Worm (Caenorhabditis elegans): ENCODE measurements around the gene mboa-7.

Gene mboa-7

ce11 chrX:10480563-10481290, 43.6 kb downstream of the mboa-7 start, which contains the start of gene elt-2 (continued):
- no peak for TF ChIP-seq T26A8.4 (GFP tag; IDR thresholded peaks at IDR 0.05)
- TF ChIP-seq lin-15B (tag; optimal IDR thresholded peaks at IDR 0.05) = no peak
- no peak for TF ChIP-seq F37D6.2 (tag; optimal IDR thresholded peaks at IDR 0.05)
- TF ChIP-seq Y5F2A.4 (GFP tag; optimal IDR thresholded peaks at IDR 0.05) = no peak
- TF ChIP-seq zfp-2 (tag; optimal IDR thresholded peaks at IDR 0.05) = no peak
- peak in 1 of 2 experiments; percentile 78 for TF ChIP-seq daf-16 (GFP tag; optimal IDR thresholded peaks at IDR 0.05)
- TF ChIP-seq daf-16 (tag; optimal IDR thresholded peaks at IDR 0.05) = peak; percentile 94
- no peak for TF ChIP-seq F26F4.8 (GFP tag; conservative IDR thresholded peaks at IDR 0.05)
- TF ChIP-seq D1046.2 (GFP tag; IDR thresholded peaks at IDR 0.05) = no peak
- TF ChIP-seq spr-1 (tag; optimal IDR thresholded peaks at IDR 0.05) = no peak
- TF ChIP-seq zip-11 (GFP tag; IDR thresholded peaks at IDR 0.05) = no peak
- TF ChIP-seq hmg-1.1 (GFP tag; IDR thresholded peaks at IDR 0.05) = no peak
- no peak for TF ChIP-seq hif-1 (tag; optimal IDR thresholded peaks at IDR 0.05)
- peak; percentile 90 for TF ChIP-seq dve-1 (tag; optimal IDR thresholded peaks at IDR 0.05; ENCODE audit: insufficient read depth)
- TF ChIP-seq hlh-11 (tag; optimal IDR thresholded peaks at IDR 0.05) = peak; percentile 92
- 0 out of 2 replicates have a peak, but pooled peaks have one; percentile 20 for TF ChIP-seq mxl-2 (GFP tag; conservative IDR thresholded peaks at IDR 0.05)
- TF ChIP-seq mep-1 (tag; optimal IDR thresholded peaks at IDR 0.05) = peak; percentile 20
- peak; percentile 92 for TF ChIP-seq dmd-6 (GFP tag; IDR thresholded peaks at IDR 0.05)
- peak; percentile 87 for TF ChIP-seq nhr-77 (tag; optimal IDR thresholded peaks at IDR 0.05)
- TF ChIP-seq lin-1 (GFP tag; IDR thresholded peaks at IDR 0.05) = peak; percentile 79
- peak; percentile 2 for TF ChIP-seq T20F7.1 (GFP tag; optimal IDR thresholded peaks at IDR 0.05)
- no peak for TF ChIP-seq madf-5 (GFP tag; IDR thresholded peaks at IDR 0.05)
- TF ChIP-seq snpc-4 (tag; optimal IDR thresholded peaks at IDR 0.05) = no peak
- no peak for TF ChIP-seq aly-2 (tag; optimal IDR thresholded peaks at IDR 0.05)
- TF ChIP-seq nhr-28 (tag; optimal IDR thresholded peaks at IDR 0.05) = peak; percentile 93
- TF ChIP-seq ces-1 (GFP tag; optimal IDR thresholded peaks at IDR 0.05) = no peak
- TF ChIP-seq ceh-28 (tag; optimal IDR thresholded peaks at IDR 0.05) = no peak
- TF ChIP-seq fos-1 (tag; optimal IDR thresholded peaks at IDR 0.05) = no peak
- no peak for TF ChIP-seq sdz-12 (GFP tag; optimal IDR thresholded peaks at IDR 0.05)
- TF ChIP-seq rbr-2 (tag; optimal IDR thresholded peaks at IDR 0.05) = no peak
- peak; percentile 15 for TF ChIP-seq mxl-3 (GFP tag; optimal IDR thresholded peaks at IDR 0.05)
- peak; percentile 83 for TF ChIP-seq nhr-41 (GFP tag; IDR thresholded peaks at IDR 0.05)
- no peak for TF ChIP-seq snpc-1.2 (GFP tag; IDR thresholded peaks at IDR 0.05)
- no peak for TF ChIP-seq nhr-11 (tag; optimal IDR thresholded peaks at IDR 0.05)
- peak; percentile 96 for TF ChIP-seq tra-1 (GFP tag; IDR thresholded peaks at IDR 0.05)
- no peak for TF ChIP-seq skn-1 (tag; optimal IDR thresholded peaks at IDR 0.05)
- no peak for TF ChIP-seq lim-7 (GFP tag; IDR thresholded peaks at IDR 0.05)
- no peak for TF ChIP-seq F49E8.2 (tag; optimal IDR thresholded peaks at IDR 0.05; ENCODE audit: borderline replicate concordance)
- TF ChIP-seq Y48G9A.11 (GFP tag; IDR thresholded peaks at IDR 0.05) = no peak
- TF ChIP-seq dmd-9 (GFP tag; IDR thresholded peaks at IDR 0.05) = no peak
- TF ChIP-seq lsy-2 (tag; optimal IDR thresholded peaks at IDR 0.05) = peak in 1 of 2 experiments; percentile 61
- no peak for TF ChIP-seq gei-8 (GFP tag; optimal IDR thresholded peaks at IDR 0.05)
- TF ChIP-seq nhr-237 (tag; optimal IDR thresholded peaks at IDR 0.05) = no peak
- TF ChIP-seq zag-1 (tag; optimal IDR thresholded peaks at IDR 0.05) = no peak
- TF ChIP-seq set-16 (GFP tag; IDR thresholded peaks at IDR 0.05) = no peak
- TF ChIP-seq nhr-10 (tag; optimal IDR thresholded peaks at IDR 0.05) = peak; percentile 31
- TF ChIP-seq daf-8 (GFP tag; IDR thresholded peaks at IDR 0.05) = no peak
- peak in 1 of 2 experiments; percentile 93 for TF ChIP-seq unc-62 (GFP tag; optimal IDR thresholded peaks at IDR 0.05 in 1 of 2)
- no peak for TF ChIP-seq unc-62 (tag; optimal IDR thresholded peaks at IDR 0.05)
- TF ChIP-seq madf-9 (GFP tag; conservative IDR thresholded peaks at IDR 0.05) = no peak
- TF ChIP-seq lin-39 (tag; optimal IDR thresholded peaks at IDR 0.05) = no peak
- no peak for TF ChIP-seq ztf-11 (tag; optimal IDR thresholded peaks at IDR 0.05)

Data from whole organism, L4 larva.